Worm (Caenorhabditis elegans) whole organism, young adult: ENCODE measurements around the gene hot-6.
A peak's percentile ranks its signal among the peaks of the same experiment; 100 is the strongest.

Experiments used
- B0035.1 ChIP-seq: sonication (generic microtip); optimal IDR thresholded peaks from 2 replicates; lab custom pipeline; 2016; ENCODE audit warnings: missing genetic modification characterization, mild to moderate bottlenecking, missing compliant biosample characterization, missing genotype, missing genetic modification reagents
- C06A6.2 ChIP-seq: fragments of 200-800 bp; sonication (Bioruptor generic); conservative IDR thresholded peaks from 2 replicates; pipeline ENCODE4 v1.3.6; 2022; ENCODE audit warnings: missing genetic modification characterization, missing compliant biosample characterization
- C17E4.6 ChIP-seq: fragments of 200-800 bp; sonication (Bioruptor generic); IDR thresholded peaks from 2 replicates; pipeline ENCODE4 v1.3.6; 2022; ENCODE audit warnings: missing genetic modification reagents, missing genetic modification characterization, missing compliant biosample characterization
- F10E7.11 ChIP-seq: sonication (generic microtip); optimal IDR thresholded peaks from 2 replicates; lab custom pipeline; 2017; ENCODE audit warnings: mild to moderate bottlenecking, missing genetic modification characterization, moderate library complexity, missing compliant biosample characterization
- F33H1.4 ChIP-seq: fragments of 200-800 bp; sonication (Bioruptor generic); IDR thresholded peaks from 2 replicates; pipeline ENCODE4 v1.3.6; 2022; ENCODE audit warnings: missing genetic modification reagents, missing genetic modification characterization, missing compliant biosample characterization
- F37B4.10 ChIP-seq: fragments of 200-800 bp; sonication (Bioruptor generic); IDR thresholded peaks from 2 replicates; pipeline ENCODE4 v1.3.6; 2022; ENCODE audit warnings: missing genetic modification characterization, missing compliant biosample characterization
- F39B2.1 ChIP-seq: fragments of 200-800 bp; sonication (Bioruptor generic); IDR thresholded peaks from 2 replicates; pipeline ENCODE4 v1.3.6; 2022; ENCODE audit warnings: missing genetic modification reagents, missing genetic modification characterization, missing compliant biosample characterization
- K12H6.12 ChIP-seq: fragments of 200-800 bp; sonication (Bioruptor generic); optimal IDR thresholded peaks from 2 replicates; lab custom pipeline; 2018; ENCODE audit warnings: mild to moderate bottlenecking, missing genetic modification characterization, missing compliant biosample characterization
- Y67H2A.10 ChIP-seq: fragments of 200-800 bp; sonication (Bioruptor generic); conservative IDR thresholded peaks from 2 replicates; pipeline ENCODE4 v1.3.6; 2022; ENCODE audit warnings: missing genetic modification reagents, missing genetic modification characterization, missing compliant biosample characterization
- Y79H2A.3 ChIP-seq: fragments of 200-800 bp; sonication (Bioruptor generic); conservative IDR thresholded peaks from 2 replicates; pipeline ENCODE4 v1.3.6; 2022; ENCODE audit warnings: missing genetic modification reagents, missing genetic modification characterization, missing compliant biosample characterization
- Y95B8A.8 ChIP-seq: fragments of 200-800 bp; sonication (Bioruptor generic); IDR thresholded peaks from 2 replicates; pipeline ENCODE4 v1.3.6; 2022; ENCODE audit warnings: missing genetic modification reagents, missing genetic modification characterization, missing compliant biosample characterization
- athp-1 ChIP-seq: sonication (generic microtip); optimal IDR thresholded peaks from 2 replicates; lab custom pipeline; 2017; ENCODE audit warnings: mild to moderate bottlenecking, missing genetic modification characterization, missing compliant biosample characterization
- bed-1 ChIP-seq: fragments of 200-800 bp; sonication (Bioruptor generic); IDR thresholded peaks from 2 replicates; pipeline ENCODE4 v1.3.6; 2022; ENCODE audit warnings: missing genetic modification reagents, missing genetic modification characterization, missing compliant biosample characterization
- cebp-2 ChIP-seq: fragments of 200-800 bp; sonication (Bioruptor generic); IDR thresholded peaks from 2 replicates; pipeline ENCODE4 v1.3.6; 2022; ENCODE audit warnings: missing genetic modification characterization, missing compliant biosample characterization
- ceh-100 ChIP-seq: fragments of 200-800 bp; sonication (Bioruptor generic); IDR thresholded peaks from 2 replicates; pipeline ENCODE4 v1.3.6; 2022; ENCODE audit warnings: missing genetic modification reagents, missing genetic modification characterization, missing compliant biosample characterization
- ceh-27 ChIP-seq: fragments of 200-800 bp; sonication (Bioruptor generic); optimal IDR thresholded peaks from 2 replicates; lab custom pipeline; 2018; ENCODE audit warnings: mild to moderate bottlenecking, missing genetic modification characterization, moderate library complexity, missing compliant biosample characterization
- ceh-40 ChIP-seq: fragments of 200-800 bp; sonication (Bioruptor generic); IDR thresholded peaks from 2 replicates; pipeline ENCODE4 v1.3.6; 2022; ENCODE audit warnings: missing genetic modification characterization, missing compliant biosample characterization
- ceh-79 ChIP-seq: sonication (generic microtip); optimal IDR thresholded peaks from 2 replicates; lab custom pipeline; 2017; ENCODE audit warnings: mild to moderate bottlenecking, missing genetic modification characterization, missing compliant biosample characterization
- chd-7 ChIP-seq: sonication (generic microtip); optimal IDR thresholded peaks from 2 replicates; lab custom pipeline; 2016; ENCODE audit warnings: mild to moderate bottlenecking, missing genetic modification characterization, moderate library complexity, missing compliant biosample characterization
- dox-1 ChIP-seq: fragments of 200-800 bp; sonication (Bioruptor generic); IDR thresholded peaks from 2 replicates; pipeline ENCODE4 v1.3.6; 2022; ENCODE audit warnings: missing genetic modification reagents, missing genetic modification characterization, missing compliant biosample characterization
- egl-18 ChIP-seq: fragments of 200-800 bp; sonication (Bioruptor generic); IDR thresholded peaks from 2 replicates; pipeline ENCODE4 v1.3.6; 2022; ENCODE audit warnings: missing genetic modification reagents, missing genetic modification characterization, missing compliant biosample characterization
- egl-44 ChIP-seq: fragments of 200-800 bp; sonication (Bioruptor generic); IDR thresholded peaks from 2 replicates; pipeline ENCODE4 v1.3.6; 2022; ENCODE audit warnings: missing genetic modification reagents, missing genetic modification characterization, missing compliant biosample characterization
- hmg-20 ChIP-seq: fragments of 200-800 bp; sonication (Bioruptor generic); IDR thresholded peaks from 2 replicates; pipeline ENCODE4 v1.3.6; 2022; ENCODE audit warnings: missing genetic modification reagents, missing genetic modification characterization, missing compliant biosample characterization
- hrde-1 ChIP-seq: sonication (generic microtip); optimal IDR thresholded peaks from 2 replicates; lab custom pipeline; 2016; ENCODE audit warnings: missing genetic modification characterization, mild to moderate bottlenecking, missing compliant biosample characterization, moderate library complexity, missing genotype, missing genetic modification reagents, borderline replicate concordance
- hsf-1 ChIP-seq: fragments of 200-800 bp; sonication (Bioruptor generic); IDR thresholded peaks from 2 replicates; pipeline ENCODE4 v1.3.6; 2022; ENCODE audit warnings: missing genetic modification reagents, missing genetic modification characterization, missing compliant biosample characterization
- lag-1 ChIP-seq: fragments of 200-800 bp; sonication (Bioruptor generic); IDR thresholded peaks from 2 replicates; pipeline ENCODE4 v1.3.6; 2022; ENCODE audit warnings: missing genetic modification reagents, missing genetic modification characterization, missing compliant biosample characterization
- lin-26 ChIP-seq: fragments of 200-800 bp; sonication (Bioruptor generic); IDR thresholded peaks from 2 replicates; pipeline ENCODE4 v1.3.6; 2022; ENCODE audit warnings: missing genetic modification reagents, missing genetic modification characterization, missing compliant biosample characterization
- lin-35 ChIP-seq, 3 experiments: fragments of 150-350 bp in 2 of 3; sonication (generic microtip) in 1 of 3; optimal IDR thresholded peaks; 2 replicates each; lab custom pipeline; 2014 to 2018; ENCODE audit warnings: missing biosample characterization in 3 of 3, missing genetic modification characterization in 3 of 3, missing genetic modification reagents in 3 of 3
- madf-10 ChIP-seq: sonication (generic microtip); optimal IDR thresholded peaks from 2 replicates; lab custom pipeline; 2016; ENCODE audit warnings: mild to moderate bottlenecking, missing genetic modification characterization, missing compliant biosample characterization
- madf-8 ChIP-seq: fragments of 200-800 bp; sonication (Bioruptor generic); conservative IDR thresholded peaks from 2 replicates; pipeline ENCODE4 v1.3.6; 2022; ENCODE audit warnings: missing genetic modification reagents, missing genetic modification characterization, missing compliant biosample characterization
- mcd-1 ChIP-seq: fragments of 200-800 bp; sonication (Bioruptor generic); IDR thresholded peaks from 2 replicates; pipeline ENCODE4 v1.3.6; 2022; ENCODE audit warnings: missing genetic modification reagents, missing genetic modification characterization, missing compliant biosample characterization
- mel-28 ChIP-seq: sonication (generic microtip); optimal IDR thresholded peaks from 2 replicates; lab custom pipeline; 2016; ENCODE audit warnings: borderline replicate concordance, mild to moderate bottlenecking, missing genetic modification characterization, missing compliant biosample characterization
- mes-4 ChIP-seq: sonication (generic microtip); optimal IDR thresholded peaks from 2 replicates; lab custom pipeline; 2016; ENCODE audit warnings: missing genotype, missing genetic modification characterization, missing compliant biosample characterization
- nfyb-1 ChIP-seq: fragments of 200-800 bp; sonication (Bioruptor generic); IDR thresholded peaks from 2 replicates; pipeline ENCODE4 v1.3.6; 2022; ENCODE audit warnings: missing genetic modification reagents, missing genetic modification characterization, missing compliant biosample characterization
- nhr-120 ChIP-seq: fragments of 200-800 bp; sonication (Bioruptor generic); IDR thresholded peaks from 2 replicates; pipeline ENCODE4 v1.3.6; 2022; ENCODE audit warnings: missing genetic modification characterization, missing compliant biosample characterization
- nhr-179 ChIP-seq: sonication (generic microtip); optimal IDR thresholded peaks from 2 replicates; lab custom pipeline; 2016; ENCODE audit warnings: mild to moderate bottlenecking, missing genetic modification characterization, missing compliant biosample characterization
- pha-4 ChIP-seq: fragments of 150-350 bp; sonication (generic microtip); optimal IDR thresholded peaks from 2 replicates; lab custom pipeline; 2014; ENCODE audit warnings: missing biosample characterization, missing genetic modification reagents, missing genetic modification characterization
- rpc-1 ChIP-seq, 2 experiments: fragments of 150-350 bp in 1 of 2; sonication (generic microtip) in 1 of 2; optimal IDR thresholded peaks; 2 replicates each; lab custom pipeline; 2014 to 2018; ENCODE audit warnings: missing biosample characterization in 1 of 2, missing genetic modification characterization in 1 of 2, missing genetic modification reagents in 1 of 2, missing genotype in 1 of 2
- sea-2 ChIP-seq: fragments of 200-800 bp; sonication (Bioruptor generic); IDR thresholded peaks from 2 replicates; pipeline ENCODE4 v1.3.6; 2022; ENCODE audit warnings: missing genetic modification characterization, missing compliant biosample characterization
- snpc-1.3 ChIP-seq: sonication (generic microtip); optimal IDR thresholded peaks from 2 replicates; lab custom pipeline; 2017; ENCODE audit warnings: missing genetic modification characterization, mild to moderate bottlenecking, missing compliant biosample characterization, antibody characterized with exemption, moderate library complexity, missing genotype, missing genetic modification reagents; ENCODE audit not compliant: insufficient read depth
- snpc-4 ChIP-seq, 5 experiments: fragments of 150-350 bp in 1 of 5; sonication (generic microtip) in 4 of 5; optimal IDR thresholded peaks; 2 replicates each; lab custom pipeline; 2014 to 2018; ENCODE audit warnings: missing genetic modification characterization in 5 of 5, missing biosample characterization in 3 of 5, antibody characterized with exemption in 2 of 5, mild to moderate bottlenecking in 2 of 5, missing compliant biosample characterization in 2 of 5, missing genotype in 2 of 5, moderate library complexity in 2 of 5, missing genetic modification reagents in 1 of 5
- tbx-9 ChIP-seq: sonication (generic microtip); optimal IDR thresholded peaks from 2 replicates; lab custom pipeline; 2016; ENCODE audit warnings: borderline replicate concordance, missing genetic modification characterization, inconsistent platforms, missing compliant biosample characterization
- tlf-1 ChIP-seq: fragments of 200-800 bp; sonication (Bioruptor generic); optimal IDR thresholded peaks from 2 replicates; lab custom pipeline; 2018; ENCODE audit warnings: mild to moderate bottlenecking, missing genetic modification characterization, missing compliant biosample characterization
- unc-62 ChIP-seq: fragments of 150-350 bp; optimal IDR thresholded peaks from 2 replicates; lab custom pipeline; 2014; ENCODE audit warnings: missing biosample characterization, missing genetic modification reagents, missing genetic modification characterization
- xnd-1 ChIP-seq: sonication (generic microtip); optimal IDR thresholded peaks from 2 replicates; lab custom pipeline; 2016; ENCODE audit warnings: missing genotype, missing genetic modification reagents, missing genetic modification characterization, missing compliant biosample characterization
- ztf-18 ChIP-seq: sonication (generic microtip); optimal IDR thresholded peaks from 2 replicates; lab custom pipeline; 2016; ENCODE audit warnings: missing genotype, mild to moderate bottlenecking, missing genetic modification characterization, missing compliant biosample characterization
- ztf-22 ChIP-seq: fragments of 200-800 bp; sonication (Bioruptor generic); optimal IDR thresholded peaks from 2 replicates; lab custom pipeline; 2018; ENCODE audit warnings: mild to moderate bottlenecking, missing genetic modification characterization, moderate library complexity, missing compliant biosample characterization
- ztf-28 ChIP-seq: fragments of 200-800 bp; sonication (Bioruptor generic); IDR thresholded peaks from 2 replicates; pipeline ENCODE4 v1.3.6; 2022; ENCODE audit warnings: missing genetic modification reagents, missing genetic modification characterization, missing compliant biosample characterization

The hot-6 gene

DNA sequence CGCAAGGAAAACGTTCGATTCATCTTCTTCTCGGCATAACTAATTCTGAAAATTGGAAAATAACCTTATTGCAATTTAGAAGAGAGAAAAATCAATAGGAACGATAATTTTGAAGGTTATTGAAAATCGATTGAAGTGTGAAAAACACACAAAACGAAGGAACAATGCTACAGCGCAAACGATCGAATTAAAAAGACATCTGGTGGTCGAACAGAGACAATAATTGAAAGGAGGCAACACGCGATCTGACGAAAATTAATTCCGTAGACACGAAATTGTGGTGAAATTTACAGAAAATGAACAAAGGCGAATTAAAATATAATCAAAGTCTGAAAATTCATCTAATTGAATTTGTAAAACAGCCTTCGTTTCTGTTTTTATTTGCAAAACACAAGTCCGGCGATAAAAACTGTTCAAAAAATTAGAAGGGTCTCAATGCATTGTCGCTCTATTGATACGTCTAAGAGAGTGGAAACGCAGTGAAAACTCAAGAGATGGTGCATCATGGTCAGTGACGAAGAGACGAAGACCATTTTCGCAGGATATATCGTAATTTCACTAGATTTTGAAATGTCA lies 16.7 kb upstream of the hot-6 start, which contains the start of gene pak-2 (continued):
- no peak for TF ChIP-seq nhr-179 (tag; lab: Kevin White, UChicago)
- TF ChIP-seq sea-2 (GFP tag; lab: Robert Waterston, UW) = no peak
- no peak for TF ChIP-seq lin-26 (GFP tag; lab: Robert Waterston, UW)
- no peak for TF ChIP-seq hsf-1
- no peak for TF ChIP-seq egl-18 (GFP tag; lab: Robert Waterston, UW)
- no peak for TF ChIP-seq cebp-2
- TF ChIP-seq rpc-1 (optimal IDR thresholded peaks at IDR 0.05; lab: Kevin White, UChicago) = no peak
- TF ChIP-seq rpc-1 (tag; optimal IDR thresholded peaks at IDR 0.05; lab: Kevin White, UChicago) = no peak
- no peak for TF ChIP-seq Y79H2A.3 (GFP tag; lab: Robert Waterston, UW)
- TF ChIP-seq Y67H2A.10 (GFP tag; lab: Robert Waterston, UW) = no peak
- TF ChIP-seq lin-35 (GFP tag; optimal IDR thresholded peaks at IDR 0.05; lab: Kevin White, UChicago) = peak in 1 of 3 experiments; percentile 42
- TF ChIP-seq F39B2.1 (GFP tag; lab: Robert Waterston, UW) = no peak
- no peak for TF ChIP-seq B0035.1
- TF ChIP-seq F10E7.11 (tag; lab: Kevin White, UChicago) = no peak
- TF ChIP-seq F33H1.4 (GFP tag; lab: Robert Waterston, UW) = no peak
- TF ChIP-seq nhr-120 (GFP tag; lab: Robert Waterston, UW) = no peak
- peak; percentile 84 for TF ChIP-seq ceh-27 (GFP tag; lab: Kevin White, UChicago)
- no peak for TF ChIP-seq lag-1 (GFP tag; lab: Robert Waterston, UW)
- no peak for TF ChIP-seq madf-8 (GFP tag; lab: Robert Waterston, UW)
- TF ChIP-seq C06A6.2 (GFP tag; lab: Robert Waterston, UW) = no peak
- no peak for TF ChIP-seq Y95B8A.8 (GFP tag; lab: Robert Waterston, UW)
- TF ChIP-seq hrde-1 (tag; lab: Kevin White, UChicago) = no peak
- TF ChIP-seq pha-4 (tag; lab: Kevin White, UChicago) = no peak
- TF ChIP-seq mel-28 (tag; lab: Kevin White, UChicago) = no peak
- TF ChIP-seq ceh-40 (GFP tag; lab: Robert Waterston, UW) = no peak
- TF ChIP-seq K12H6.12 = peak; percentile 84
- no peak for TF ChIP-seq ztf-28 (GFP tag; lab: Robert Waterston, UW)
- TF ChIP-seq bed-1 (GFP tag; lab: Robert Waterston, UW) = no peak
- TF ChIP-seq egl-44 = no peak
- no peak for TF ChIP-seq snpc-4 (GFP tag; optimal IDR thresholded peaks at IDR 0.05; lab: Kevin White, UChicago)
- TF ChIP-seq snpc-4 (tag; optimal IDR thresholded peaks at IDR 0.05; lab: Kevin White, UChicago) = peak in 1 of 4 experiments; percentile 38
- TF ChIP-seq ztf-22 (GFP tag; lab: Kevin White, UChicago) = no peak
- TF ChIP-seq chd-7 (tag; lab: Kevin White, UChicago) = no peak
- peak; percentile 96 for TF ChIP-seq ceh-100 (GFP tag; lab: Robert Waterston, UW)
- no peak for TF ChIP-seq hmg-20 (GFP tag; lab: Robert Waterston, UW)
- TF ChIP-seq madf-10 = peak; percentile 58
- no peak for TF ChIP-seq ceh-79 (tag; lab: Kevin White, UChicago)
- peak; percentile 49 for TF ChIP-seq ztf-18 (tag; lab: Kevin White, UChicago)
- TF ChIP-seq mes-4 (tag; lab: Kevin White, UChicago) = no peak
- no peak for TF ChIP-seq tlf-1
- TF ChIP-seq athp-1 = no peak
- TF ChIP-seq unc-62 (GFP tag; lab: Kevin White, UChicago) = no peak
- TF ChIP-seq F37B4.10 (GFP tag; lab: Robert Waterston, UW) = no peak
- TF ChIP-seq tbx-9 (tag; lab: Kevin White, UChicago) = no peak
- no peak for TF ChIP-seq xnd-1 (tag; lab: Kevin White, UChicago)
- no peak; the same call in 1 of the 2 replicates for TF ChIP-seq dox-1 (GFP tag; lab: Robert Waterston, UW)
- peak; percentile 88 for TF ChIP-seq mcd-1 (GFP tag; lab: Robert Waterston, UW)
- no peak for TF ChIP-seq snpc-1.3 (tag; lab: Kevin White, UChicago)
- no peak for TF ChIP-seq C17E4.6 (GFP tag; lab: Robert Waterston, UW)
- TF ChIP-seq nfyb-1 (GFP tag; lab: Robert Waterston, UW) = no peak
